Worm (Caenorhabditis elegans) whole organism, midembryonic: ENCODE measurements around the gene R102.8.
A peak's percentile ranks its signal among the peaks of the same experiment; 100 is the strongest.

Experiments
- T22C8.4 ChIP-seq: fragments of 200-800 bp; sonication (Bioruptor generic); IDR thresholded peaks from 2 replicates; pipeline ENCODE4 v1.3.6; 2022; ENCODE audit warnings: missing genetic modification characterization, missing compliant biosample characterization
- cog-1 ChIP-seq: sonication (generic microtip); optimal IDR thresholded peaks from 2 replicates; lab custom pipeline; 2016; ENCODE audit warnings: missing genetic modification characterization, missing compliant biosample characterization
- flt-1 ChIP-seq: fragments of 200-800 bp; sonication (Bioruptor generic); IDR thresholded peaks from 2 replicates; pipeline ENCODE4 v1.3.6; 2022; ENCODE audit warnings: missing genetic modification characterization, missing compliant biosample characterization
- klf-2 ChIP-seq: fragments of 200-800 bp; sonication (Bioruptor generic); conservative IDR thresholded peaks from 2 replicates; pipeline ENCODE4 v1.3.6; 2022; ENCODE audit warnings: missing genetic modification reagents, missing genetic modification characterization, missing compliant biosample characterization
- med-1 ChIP-seq: sonication (generic microtip); optimal IDR thresholded peaks from 2 replicates; lab custom pipeline; 2017; ENCODE audit warnings: missing genetic modification characterization, mild to moderate bottlenecking, missing compliant biosample characterization, antibody characterized with exemption, missing genetic modification reagents; ENCODE audit not compliant: insufficient read depth
- ref-1 ChIP-seq: fragments of 200-800 bp; sonication (Bioruptor generic); conservative IDR thresholded peaks from 2 replicates; pipeline ENCODE4 v1.3.6; 2022; ENCODE audit warnings: missing genetic modification reagents, missing genetic modification characterization, missing compliant biosample characterization
- tab-1 ChIP-seq: fragments of 200-800 bp; sonication (Bioruptor generic); IDR thresholded peaks from 2 replicates; pipeline ENCODE4 v1.3.6; 2022; ENCODE audit warnings: missing genetic modification characterization, missing compliant biosample characterization
- ztf-23 ChIP-seq: fragments of 200-800 bp; sonication (Bioruptor generic); IDR thresholded peaks from 2 replicates; pipeline ENCODE4 v1.3.6; 2022; ENCODE audit warnings: missing genetic modification reagents, missing genetic modification characterization, missing compliant biosample characterization
- ztf-29 ChIP-seq: fragments of 200-800 bp; sonication (Bioruptor generic); IDR thresholded peaks from 2 replicates; pipeline ENCODE4 v1.3.6; 2022; ENCODE audit warnings: missing genetic modification reagents, missing genetic modification characterization, missing compliant biosample characterization

The R102.8 gene

DNA sequence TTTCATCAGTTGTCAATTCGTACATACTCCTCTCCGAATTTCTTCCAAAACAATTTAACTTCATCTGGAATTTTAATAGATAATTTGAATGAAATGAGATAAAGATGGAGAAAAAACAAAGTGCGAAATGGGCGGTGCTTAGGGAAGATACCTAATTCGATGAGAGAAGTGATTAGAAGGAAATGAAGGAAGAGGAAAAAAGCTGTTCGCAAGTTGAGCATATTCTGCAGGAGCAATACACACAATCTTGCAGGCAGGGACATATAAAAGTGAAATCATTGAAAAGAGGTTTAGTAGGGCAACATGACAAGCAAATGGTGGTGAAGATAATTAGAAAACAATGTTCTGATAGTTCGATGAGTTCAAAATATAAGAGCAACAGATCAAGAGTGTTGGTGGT, 21.7 kb upstream of the R102.8 start, which contains the start of gene glb-21:
glb-21 (minus strand) TSS at position 66 of the 400 bp plus-strand sequence.
- no peak for TF ChIP-seq ztf-29
- TF ChIP-seq cog-1 (tag; lab: Kevin White, UChicago): no peak
- TF ChIP-seq T22C8.4 (GFP tag; lab: Robert Waterston, UW): no peak
- TF ChIP-seq ref-1: no peak
- no peak for TF ChIP-seq klf-2 (GFP tag; lab: Robert Waterston, UW)
- no peak for TF ChIP-seq ztf-23 (GFP tag; lab: Robert Waterston, UW)
- TF ChIP-seq tab-1: no peak
- TF ChIP-seq flt-1 (GFP tag; lab: Robert Waterston, UW): no peak
- TF ChIP-seq med-1 (GFP tag; lab: Kevin White, UChicago): no peak

DNA sequence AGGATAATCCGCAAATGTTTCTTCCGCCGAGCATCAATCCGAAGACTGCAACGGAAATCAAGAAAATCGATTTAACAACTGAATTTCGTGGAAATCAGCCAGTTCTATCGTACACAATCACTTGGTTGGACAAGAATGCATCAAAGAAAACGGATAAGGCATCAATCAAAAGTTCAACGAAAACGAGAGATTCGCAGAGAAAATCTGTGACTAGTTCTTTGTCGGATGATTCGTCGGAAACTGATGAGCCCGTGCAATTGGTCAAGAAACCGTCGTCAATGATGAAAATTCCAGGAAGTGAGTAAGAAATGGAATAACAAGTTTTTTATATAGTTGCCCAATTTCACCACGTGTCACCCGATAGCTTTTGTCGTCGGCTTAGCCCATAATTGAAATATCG, 16.1 kb upstream of the R102.8 start, which contains the start of gene R102.6:
R102.6 (minus strand) TSS at position 101 of the 400 bp plus-strand sequence.
- TF ChIP-seq ztf-29: no peak
- no peak for TF ChIP-seq ref-1
- TF ChIP-seq ztf-23 (GFP tag; lab: Robert Waterston, UW): no peak

- TF ChIP-seq ref-1: no peak
- no peak for TF ChIP-seq klf-2 (GFP tag; lab: Robert Waterston, UW)
- TF ChIP-seq ztf-23 (GFP tag; lab: Robert Waterston, UW): no peak
Measured at ce11 chrIV:10705176-10705575, 15.1 kb upstream of the R102.8 start, which contains the start of gene R102.10. R102.10 (plus strand) TSS chrIV:10705476.

- TF ChIP-seq med-1 (GFP tag; lab: Kevin White, UChicago) (no peak), ztf-29 (no peak), tab-1 (no peak), cog-1 (tag; lab: Kevin White, UChicago) (no peak), ref-1 (no peak), T22C8.4 (GFP tag; lab: Robert Waterston, UW) (no peak), ztf-23 (GFP tag; lab: Robert Waterston, UW) (no peak), klf-2 (GFP tag; lab: Robert Waterston, UW) (no peak), flt-1 (GFP tag; lab: Robert Waterston, UW) (no peak)
Measured at ce11 chrIV:10701866-10702458, 11.9 kb upstream of the R102.8 start.

DNA sequence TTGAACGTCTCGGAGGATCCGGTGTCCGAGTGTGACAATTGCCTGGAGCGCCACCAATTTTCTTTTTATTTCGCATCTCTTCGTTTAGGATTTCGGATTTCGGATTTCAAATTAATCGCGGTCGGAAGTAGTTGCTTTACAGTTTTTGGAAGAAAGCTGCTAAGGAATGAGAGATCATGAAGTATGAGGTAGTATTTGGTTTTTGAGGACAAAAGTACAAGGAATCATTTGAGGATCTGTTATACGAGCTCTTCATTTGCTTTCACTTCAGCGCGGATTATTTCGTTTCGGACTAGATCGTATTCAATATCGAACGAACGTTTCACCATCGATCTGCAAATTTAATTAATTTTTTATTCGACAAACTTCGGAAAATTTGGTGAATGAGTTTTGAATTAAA, 9.6 kb upstream of the R102.8 start, which contains the start of gene R102.11:
R102.11 (minus strand) TSS at position 101 of the 400 bp plus-strand sequence.
- no peak for TF ChIP-seq tab-1
- TF ChIP-seq T22C8.4 (GFP tag; lab: Robert Waterston, UW): no peak
- TF ChIP-seq ztf-29: no peak
- no peak for TF ChIP-seq klf-2 (GFP tag; lab: Robert Waterston, UW)
- TF ChIP-seq flt-1 (GFP tag; lab: Robert Waterston, UW): no peak
- no peak for TF ChIP-seq ref-1
- no peak for TF ChIP-seq med-1 (GFP tag; lab: Kevin White, UChicago)
- no peak for TF ChIP-seq ztf-23 (GFP tag; lab: Robert Waterston, UW)
- no peak for TF ChIP-seq cog-1 (tag; lab: Kevin White, UChicago)

- no peak for TF ChIP-seq klf-2 (GFP tag; lab: Robert Waterston, UW)
- TF ChIP-seq flt-1 (GFP tag; lab: Robert Waterston, UW): no peak
- no peak for TF ChIP-seq ztf-23 (GFP tag; lab: Robert Waterston, UW)
- no peak for TF ChIP-seq ref-1
- no peak for TF ChIP-seq T22C8.4 (GFP tag; lab: Robert Waterston, UW)
Measured at ce11 chrIV:10699000-10699399, 9.0 kb upstream of the R102.8 start.

ce11 chrIV:10698486-10698885, 8.4 kb upstream of the R102.8 start:
- 0 out of 2 replicates have a peak, but pooled peaks have one; percentile 29 for TF ChIP-seq tab-1
- no peak for TF ChIP-seq T22C8.4 (GFP tag; lab: Robert Waterston, UW)

DNA sequence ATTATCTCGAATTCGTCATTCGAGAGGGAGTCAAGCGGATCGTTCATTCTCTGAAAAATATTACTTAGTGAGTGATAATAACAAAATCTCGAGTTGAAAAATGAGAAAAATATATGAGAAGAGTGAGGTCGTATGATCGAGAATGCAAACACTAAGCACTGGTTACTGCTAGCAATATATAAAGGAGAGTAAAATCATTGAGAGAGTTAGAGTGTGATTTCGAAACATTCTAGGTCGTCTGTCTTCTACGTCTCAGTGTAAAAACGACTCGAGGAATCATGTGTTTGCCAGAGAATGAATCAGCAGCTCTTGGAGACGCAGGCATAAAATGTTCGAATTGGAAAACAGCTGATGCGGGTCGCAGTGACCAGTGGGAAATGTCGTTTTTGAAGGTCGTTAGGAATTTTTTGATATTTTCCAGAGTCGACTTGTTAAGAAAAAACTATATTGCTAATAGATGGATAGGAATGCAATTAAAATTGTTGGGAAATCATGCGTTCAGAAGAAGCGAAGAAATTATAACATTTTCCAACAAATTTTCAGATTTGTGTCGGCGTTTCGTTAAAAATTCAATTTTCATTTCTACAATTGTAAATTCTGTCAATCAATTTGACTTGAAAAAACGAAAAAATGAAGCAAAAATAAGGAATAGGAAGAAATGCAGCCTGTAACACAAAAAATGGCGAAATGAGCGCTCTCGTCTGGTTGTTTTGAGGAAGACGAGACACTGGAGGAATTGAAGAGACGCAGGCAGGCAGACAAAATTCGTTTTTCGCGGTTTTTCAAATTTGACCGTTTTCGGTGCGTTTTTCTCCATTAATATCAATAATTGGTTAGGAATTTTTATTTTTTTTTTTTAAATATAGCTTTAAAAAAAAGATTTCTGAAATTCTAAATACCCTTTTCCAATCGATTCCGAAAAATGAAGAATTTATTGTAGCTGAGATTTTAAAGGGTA, 7.3 kb upstream of the R102.8 start, which contains the start of gene allo-1:
allo-1 (minus strand) TSS at position 51 of the 958 bp plus-strand sequence.
- TF ChIP-seq T22C8.4 (GFP tag; lab: Robert Waterston, UW): no peak
- no peak for TF ChIP-seq flt-1 (GFP tag; lab: Robert Waterston, UW)
- no peak for TF ChIP-seq ref-1
- no peak for TF ChIP-seq klf-2 (GFP tag; lab: Robert Waterston, UW)
- TF ChIP-seq tab-1: no peak
- no peak for TF ChIP-seq med-1 (GFP tag; lab: Kevin White, UChicago)
- TF ChIP-seq cog-1 (tag; lab: Kevin White, UChicago): no peak

DNA sequence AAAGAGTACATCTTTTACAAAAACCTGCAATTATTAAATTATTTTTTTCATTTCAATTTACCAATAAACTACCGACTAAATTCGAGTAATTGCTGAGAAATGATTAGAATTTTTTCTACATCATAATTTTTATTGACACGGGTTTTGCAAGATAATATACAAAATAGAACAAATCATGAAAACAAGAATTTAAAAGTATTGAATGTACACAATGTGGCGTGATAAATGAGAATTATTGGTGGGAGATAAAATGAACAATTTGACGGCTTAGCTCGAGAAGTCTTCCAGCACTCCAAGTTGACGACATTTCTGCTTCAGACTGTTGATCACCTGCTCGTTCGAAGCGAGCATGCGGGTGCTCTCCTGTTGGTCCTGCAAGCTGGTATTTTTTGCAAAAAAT, 5.2 kb upstream of the R102.8 start, which contains the start of gene R102.4:
R102.4 (minus strand) TSS at position 101 of the 400 bp plus-strand sequence.
- TF ChIP-seq flt-1 (GFP tag; lab: Robert Waterston, UW): no peak

DNA sequence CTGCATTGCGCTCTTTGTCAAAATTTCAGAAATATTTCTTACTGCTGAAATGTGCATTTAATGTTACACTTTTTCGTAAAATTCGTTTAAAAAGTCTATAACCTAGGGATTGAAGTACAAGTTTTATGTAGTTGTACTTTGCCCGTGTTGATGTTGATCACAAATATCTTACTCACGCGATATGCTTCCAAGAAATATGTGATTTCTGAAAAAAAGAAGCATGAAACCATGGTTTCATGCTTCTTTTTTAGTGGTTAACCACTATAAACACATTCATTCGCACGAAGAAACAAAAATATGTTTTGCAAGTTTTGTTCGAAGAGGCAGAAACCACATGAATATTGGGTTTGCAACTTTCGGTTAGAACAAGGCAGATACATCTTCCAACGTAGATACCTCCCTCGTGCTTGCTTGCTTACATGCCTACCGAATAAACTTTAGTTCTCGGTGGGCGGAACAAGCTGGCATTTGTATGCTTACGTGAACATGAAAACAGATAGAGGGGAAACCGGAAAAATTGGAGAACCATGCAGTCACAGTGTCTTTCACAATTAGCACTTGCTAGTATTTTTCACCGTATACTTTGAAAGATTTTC, 969 bp downstream of the R102.8 start, which contains the start of gene R102.3:
R102.3 (plus strand) TSS at position 546 of the 596 bp plus-strand sequence.
- TF ChIP-seq med-1 (GFP tag; lab: Kevin White, UChicago) (no peak), ztf-29 (no peak), klf-2 (GFP tag; lab: Robert Waterston, UW) (no peak), cog-1 (tag; lab: Kevin White, UChicago) (no peak), ref-1 (no peak), tab-1 (no peak), T22C8.4 (GFP tag; lab: Robert Waterston, UW) (no peak), flt-1 (GFP tag; lab: Robert Waterston, UW) (no peak), ztf-23 (GFP tag; lab: Robert Waterston, UW) (no peak)
